Fruit fly (Drosophila melanogaster) Kc167 (cell line): ENCODE data around the gene CG44385.

ENCODE experiments used
- Myc ChIP-seq: fragments of >200 bp; optimal IDR thresholded peaks from 2 replicates; lab custom pipeline; 2017; ENCODE audit warnings: missing external identifiers
- Sin3A ChIP-seq: fragments of >200 bp; optimal IDR thresholded peaks from 2 replicates; lab custom pipeline; 2018; ENCODE audit warnings: missing external identifiers
- h ChIP-seq: fragments of >200 bp; optimal IDR thresholded peaks from 3 replicates; lab custom pipeline; 2018; ENCODE audit warnings: missing external identifiers
- insv ChIP-seq: fragments of >200 bp; optimal IDR thresholded peaks from 3 replicates; lab custom pipeline; 2018; ENCODE audit warnings: missing external identifiers
- psq ChIP-seq: fragments of >200 bp; optimal IDR thresholded peaks from 2 replicates; lab custom pipeline; 2017; ENCODE audit warnings: missing external identifiers
- ttk ChIP-seq: sonication (Bioruptor generic); optimal IDR thresholded peaks from 2 replicates; lab custom pipeline; 2017; ENCODE audit warnings: missing external identifiers

The CG44385 gene

DNA sequence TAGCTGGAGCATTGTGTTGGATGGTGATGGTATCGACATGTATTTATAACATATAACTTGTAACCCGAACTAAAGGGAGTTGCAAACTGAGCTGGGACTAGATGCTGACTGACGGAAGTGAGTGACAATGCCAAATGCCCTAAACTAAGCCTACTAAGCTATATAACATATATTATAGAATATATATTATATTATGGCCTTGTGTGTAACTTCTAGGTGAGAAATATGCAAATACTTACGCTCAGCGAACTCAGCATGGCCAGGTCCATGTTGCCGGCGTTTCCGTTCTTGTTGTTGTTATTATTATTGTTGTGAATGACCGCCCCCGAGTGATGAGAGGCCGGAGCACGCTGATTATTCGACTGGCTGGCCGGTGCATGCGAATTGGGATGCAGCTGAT lies at the start of gene CG44385:
TSS of gene CG44385 (minus strand) at position 101 of the 400 bp plus-strand sequence.
- TF ChIP-seq ttk, result no peak
- no peak for TF ChIP-seq insv (lab: Kevin White, UChicago)
- no peak for TF ChIP-seq psq (lab: Kevin White, UChicago)
- TF ChIP-seq Myc (lab: Kevin White, UChicago), result no peak
- no peak for TF ChIP-seq h (lab: Kevin White, UChicago)
- no peak for TF ChIP-seq Sin3A

- TF ChIP-seq Sin3A (no peak), ttk (no peak)
These were observed 43.9 kb upstream of the CG44385 start for dm6 chrX:11176073-11176472.

dm6 chrX:11170578-11170977 lies 38.4 kb upstream of the CG44385 start, which contains the start of gene CG1394:
TSS of gene CG1394 (minus strand) at chrX:11170678.
- TF ChIP-seq insv (lab: Kevin White, UChicago) (no peak), Sin3A (no peak)

- no peak for TF ChIP-seq Myc (lab: Kevin White, UChicago)
- no peak for TF ChIP-seq Sin3A
- TF ChIP-seq h (lab: Kevin White, UChicago), result no peak
- no peak for TF ChIP-seq psq (lab: Kevin White, UChicago)
These were observed 36.7 kb upstream of the CG44385 start, which contains the start of gene Antdh for dm6 chrX:11168958-11169357. TSS of gene Antdh (minus strand) at chrX:11169058.

dm6 chrX:11159710-11160446 lies 27.7 kb upstream of the CG44385 start, which contains the start of gene CG32668:
TSS of gene CG32668 (minus strand) at chrX:11159760.
- TF ChIP-seq h (lab: Kevin White, UChicago), result no peak
- no peak for TF ChIP-seq insv (lab: Kevin White, UChicago)
- no peak for TF ChIP-seq psq (lab: Kevin White, UChicago)
- no peak for TF ChIP-seq Myc (lab: Kevin White, UChicago)
- TF ChIP-seq ttk, result no peak
- no peak for TF ChIP-seq Sin3A

- TF ChIP-seq psq (lab: Kevin White, UChicago), result no peak
These were observed 23.8 kb upstream of the CG44385 start for dm6 chrX:11155808-11156589.

- TF ChIP-seq Myc (lab: Kevin White, UChicago), result no peak
These were observed 22.4 kb upstream of the CG44385 start for dm6 chrX:11154511-11155197.

- no peak for TF ChIP-seq ttk
- peak; percentile 96 for TF ChIP-seq psq (lab: Kevin White, UChicago)
These were observed 21.8 kb upstream of the CG44385 start, which contains the start of the genes rtv and Dlic for dm6 chrX:11153826-11154510. TSS of gene rtv (minus strand) at chrX:11153990. TSS of gene Dlic (plus strand) at chrX:11154421.

DNA sequence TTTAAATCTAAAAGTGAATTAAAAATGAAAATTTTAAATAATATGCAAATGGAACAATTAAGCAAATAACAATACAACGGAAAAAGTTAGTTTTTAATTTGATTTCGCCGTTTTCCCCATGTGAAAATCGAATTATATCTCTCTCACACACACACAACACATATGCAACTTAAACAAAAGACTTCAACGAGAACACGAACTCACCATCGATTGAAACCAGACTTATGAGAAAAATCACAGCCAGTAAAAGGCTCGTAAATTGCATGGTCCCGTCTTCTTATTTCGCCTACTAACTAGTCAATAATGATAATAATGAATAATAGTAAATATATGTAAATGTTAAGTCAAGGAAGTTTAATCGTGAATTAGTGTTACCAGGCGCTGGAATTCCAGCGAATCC lies 21.2 kb upstream of the CG44385 start:
- TF ChIP-seq Sin3A (no peak), psq (lab: Kevin White, UChicago) (no peak), Myc (lab: Kevin White, UChicago) (no peak), insv (lab: Kevin White, UChicago) (no peak), ttk (no peak), h (lab: Kevin White, UChicago) (no peak)

DNA sequence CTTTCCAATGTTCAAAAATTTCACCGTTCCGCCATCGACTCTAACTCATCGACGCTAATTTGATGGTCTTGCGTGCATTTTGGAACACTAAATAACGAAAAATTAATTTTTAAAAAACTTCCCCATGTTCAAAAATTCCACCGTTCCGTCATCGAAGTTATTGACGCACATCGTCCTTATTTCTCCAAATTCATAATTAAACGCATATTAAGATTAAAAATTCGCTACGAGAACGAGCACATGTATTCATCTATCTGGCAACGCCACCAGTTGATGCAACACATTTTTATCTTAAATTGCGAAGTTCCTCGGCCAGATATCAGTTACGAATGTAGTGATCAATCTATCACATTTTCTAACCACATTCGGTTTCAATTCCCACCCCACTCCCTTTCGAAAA lies 17.0 kb upstream of the CG44385 start, which contains the start of gene Lint-1:
TSS of gene Lint-1 (plus strand) at position 123 of the 400 bp plus-strand sequence.
- TF ChIP-seq Sin3A (no peak), h (lab: Kevin White, UChicago) (no peak), psq (lab: Kevin White, UChicago) (no peak), Myc (lab: Kevin White, UChicago) (no peak), ttk (no peak), insv (lab: Kevin White, UChicago) (no peak)

DNA sequence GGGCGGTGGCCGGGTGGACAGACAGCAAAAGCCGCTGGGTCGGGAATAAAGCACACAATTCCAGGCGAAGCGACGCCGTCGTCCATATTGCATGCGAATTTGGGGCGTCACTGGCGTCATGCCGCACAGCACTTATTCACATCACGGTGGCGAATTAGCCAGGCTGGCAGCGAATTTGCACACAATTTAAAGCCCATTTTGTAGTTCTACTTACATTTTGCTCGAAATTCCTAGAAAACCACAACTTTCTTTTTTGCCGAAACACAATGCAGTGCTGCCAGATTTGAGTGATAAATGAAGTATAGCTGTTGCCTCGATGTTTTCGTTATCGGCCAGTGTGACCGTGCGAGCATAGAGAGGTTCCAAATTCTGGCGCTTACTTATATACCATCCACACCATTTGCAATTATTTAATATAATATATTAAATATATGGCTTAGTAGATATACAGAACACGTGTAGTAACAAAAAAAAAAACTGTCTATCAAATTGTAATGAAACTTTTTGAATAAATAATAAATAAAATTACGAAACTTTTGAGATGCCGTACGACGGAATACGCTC lies 16.1 kb upstream of the CG44385 start, which contains the start of gene Ran:
TSS of gene Ran (minus strand) at position 445 of the 564 bp plus-strand sequence.
- TF ChIP-seq psq (lab: Kevin White, UChicago) (no peak), Myc (lab: Kevin White, UChicago) (no peak), insv (lab: Kevin White, UChicago) (no peak), Sin3A (no peak), ttk (no peak), h (lab: Kevin White, UChicago) (no peak)

DNA sequence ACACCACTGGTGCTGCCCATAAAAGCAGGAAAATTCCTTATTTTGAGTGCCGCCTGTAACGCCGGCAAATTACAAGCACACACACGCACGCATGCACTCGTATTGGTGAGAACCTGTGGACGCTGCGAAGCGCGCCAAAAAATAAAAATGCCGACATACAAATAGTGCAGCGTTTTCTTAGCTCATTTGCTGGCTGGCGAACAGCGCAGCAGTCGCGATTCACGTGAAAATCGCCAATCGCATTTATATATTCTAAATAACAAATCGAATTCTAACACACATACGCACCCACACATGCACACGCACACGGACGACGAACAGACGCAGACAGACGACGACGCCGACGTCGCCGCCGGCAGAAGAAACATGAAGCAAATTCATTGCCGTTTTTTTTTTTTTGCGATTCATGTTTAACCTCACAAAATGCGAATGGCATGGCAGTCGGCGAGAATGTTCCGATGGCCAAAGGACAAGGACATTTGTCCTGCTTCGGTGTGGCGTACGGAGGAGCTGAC lies 15.4 kb upstream of the CG44385 start:
- TF ChIP-seq insv (lab: Kevin White, UChicago), result no peak
- TF ChIP-seq Sin3A, result no peak
- TF ChIP-seq ttk, result no peak
- TF ChIP-seq h (lab: Kevin White, UChicago), result no peak
- no peak for TF ChIP-seq Myc (lab: Kevin White, UChicago)
- no peak for TF ChIP-seq psq (lab: Kevin White, UChicago)
